Worm (Caenorhabditis elegans): ENCODE measurements around the gene fipr-11.

DNA sequence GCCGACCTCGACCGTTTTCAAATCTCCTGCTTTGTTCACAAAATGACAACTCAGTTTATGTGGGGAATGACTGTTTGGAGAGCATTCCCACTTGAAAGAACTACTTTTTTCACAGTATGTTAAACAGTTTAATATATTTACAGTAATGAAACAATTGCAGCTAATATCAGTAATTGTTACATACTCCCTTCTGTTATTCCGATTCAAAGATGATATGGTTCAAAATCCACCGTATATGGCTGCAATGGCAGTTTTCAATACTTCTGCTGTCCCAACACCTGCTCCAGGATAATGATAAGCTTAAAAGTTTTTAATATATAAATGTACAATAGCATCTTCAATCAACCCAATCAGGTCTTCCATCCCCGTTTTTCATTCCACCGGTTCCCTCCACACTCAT, 1.2 kb upstream of the fipr-11 start:
- no peak for TF ChIP-seq lag-1 (GFP tag; IDR thresholded peaks at IDR 0.05)
- TF ChIP-seq Y53F4B.3 (GFP tag; IDR thresholded peaks at IDR 0.05): no peak
- TF ChIP-seq ztf-25 (GFP tag; IDR thresholded peaks at IDR 0.05): no peak
- TF ChIP-seq snpc-1.3 (tag; optimal IDR thresholded peaks at IDR 0.05; ENCODE audit: insufficient read depth): no peak
- TF ChIP-seq pha-4 (tag; optimal IDR thresholded peaks at IDR 0.05): no peak
- no peak for TF ChIP-seq nhr-90 (tag; optimal IDR thresholded peaks at IDR 0.05)
- TF ChIP-seq F57A8.1 (GFP tag; optimal IDR thresholded peaks at IDR 0.05): no peak
- no peak for TF ChIP-seq unc-130 (GFP tag; optimal IDR thresholded peaks at IDR 0.05)
- no peak for TF ChIP-seq ztf-26 (tag; optimal IDR thresholded peaks at IDR 0.05)
- no peak for TF ChIP-seq Y67H2A.10 (GFP tag; conservative IDR thresholded peaks at IDR 0.05)

All from whole organism, young adult.